Fruit fly (Drosophila melanogaster): ENCODE data around the gene Prosalpha6T.

Prosalpha6T gene

DNA sequence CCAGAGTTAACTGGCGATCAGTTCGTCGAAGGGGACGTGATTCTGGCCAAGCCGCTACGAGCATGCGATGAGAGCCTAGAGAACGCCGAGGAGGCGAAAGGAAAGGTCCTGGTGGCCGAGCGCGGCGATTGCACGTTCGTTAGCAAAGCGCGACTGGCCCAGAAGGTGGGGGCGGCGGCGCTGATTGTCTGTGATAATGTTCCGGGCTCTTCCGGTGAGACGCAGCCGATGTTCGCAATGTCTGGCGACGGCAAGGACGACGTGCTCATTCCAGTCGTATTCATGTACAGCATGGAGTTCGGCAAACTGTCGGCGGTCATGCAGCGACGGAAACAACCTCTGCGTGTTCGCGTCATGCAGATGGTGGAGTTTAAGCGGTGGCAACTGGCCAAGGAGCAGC is 36.0 kb upstream of the Prosalpha6T start:
- no peak for TF ChIP-seq Ets96B (tag; optimal IDR thresholded peaks at IDR 0.05)
- no peak for TF ChIP-seq CG6792 (GFP tag; optimal IDR thresholded peaks at IDR 0.05)
- no peak for TF ChIP-seq dac (GFP tag; optimal IDR thresholded peaks at IDR 0.05)
- TF ChIP-seq OdsH (GFP tag; optimal IDR thresholded peaks at IDR 0.05): no peak
- TF ChIP-seq acj6 (GFP tag; optimal IDR thresholded peaks at IDR 0.05): no peak
- no peak for TF ChIP-seq Smox (GFP tag; optimal IDR thresholded peaks at IDR 0.05)

DNA sequence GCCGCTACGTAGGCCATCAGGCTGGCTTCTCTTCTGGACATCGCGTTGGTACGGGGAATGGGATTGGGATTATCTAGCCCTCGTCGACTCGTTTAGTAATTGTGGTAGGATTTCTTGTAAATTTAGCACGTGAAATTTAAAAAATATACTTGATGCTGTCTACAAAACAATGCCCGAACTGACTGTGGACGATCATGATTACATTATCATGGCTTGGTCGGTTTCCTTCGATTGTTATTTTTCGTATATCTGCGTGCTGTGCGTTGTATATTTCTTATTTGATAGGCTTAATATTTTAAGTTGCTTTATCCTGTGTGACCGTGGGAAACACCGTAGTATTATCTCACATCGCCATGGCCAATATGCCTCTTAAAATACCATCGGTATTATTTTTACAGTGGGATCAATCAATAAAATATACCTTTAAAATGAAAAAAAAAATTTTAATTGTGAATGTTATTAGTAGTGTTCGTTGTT is 28.8 kb upstream of the Prosalpha6T start, which contains the start of gene CG16972:
CG16972 (minus strand) TSS at position 336 of the 477 bp plus-strand sequence.
- TF ChIP-seq CG1621 (tag; optimal IDR thresholded peaks at IDR 0.05) (peak; percentile 99), CG8119 (GFP tag; IDR thresholded peaks at IDR 0.05) (0 out of 3 replicates have a peak, but pooled peaks have one; percentile 15), achi (GFP tag; optimal IDR thresholded peaks at IDR 0.05) (no peak)

DNA sequence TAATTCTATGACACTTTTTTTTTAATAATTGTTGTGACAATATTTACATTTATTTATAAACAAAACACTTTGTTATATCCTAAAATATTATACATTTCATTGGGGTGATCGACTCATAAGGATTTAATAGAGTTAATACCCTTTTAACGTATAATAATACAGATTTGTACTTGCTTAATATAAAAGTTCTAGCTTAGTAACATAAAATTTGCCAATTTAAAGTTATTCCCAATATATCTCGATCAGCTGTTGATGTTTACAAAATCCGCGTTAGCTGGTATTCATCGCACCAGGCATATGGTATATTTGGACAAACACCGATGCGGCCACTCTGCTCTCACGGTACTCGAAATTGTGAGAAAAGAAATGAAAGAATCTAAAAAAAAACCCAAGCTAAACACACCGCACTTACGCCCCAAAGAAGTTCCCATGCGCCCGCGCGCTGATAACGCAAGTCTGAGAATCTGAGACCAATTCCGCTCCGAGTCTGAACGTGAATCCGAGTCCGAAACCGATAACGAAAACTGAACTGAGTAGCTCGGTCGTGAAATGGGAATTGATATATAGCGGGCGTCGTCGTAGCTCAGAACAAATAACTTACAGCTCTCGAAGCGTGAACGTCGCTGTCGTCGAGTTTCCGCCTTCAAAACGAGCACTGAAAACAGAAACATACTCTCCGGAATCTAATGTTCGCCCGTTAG is 28.3 kb upstream of the Prosalpha6T start, which contains the start of gene Pect:
Pect (plus strand) TSS at position 326 of the 701 bp plus-strand sequence.
- TF ChIP-seq vri (GFP tag; optimal IDR thresholded peaks at IDR 0.05) (no peak), CG32006 (GFP tag; optimal IDR thresholded peaks at IDR 0.05) (no peak), CG11902 (GFP tag; optimal IDR thresholded peaks at IDR 0.05) (no peak), esn (GFP tag; optimal IDR thresholded peaks at IDR 0.05) (peak; percentile 41), fkh (GFP tag; optimal IDR thresholded peaks at IDR 0.05) (peak; percentile 54), ss (GFP tag; optimal IDR thresholded peaks at IDR 0.05) (no peak), CG10631 (GFP tag; optimal IDR thresholded peaks at IDR 0.05) (no peak), CG8119 (GFP tag; IDR thresholded peaks at IDR 0.05) (no peak; the same call in 1 of the 3 replicates), eg (GFP tag; IDR thresholded peaks at IDR 0.05) (peak; percentile 37; the same call in 2 of the 3 replicates), CG3032 (tag; optimal IDR thresholded peaks at IDR 0.05) (peak; percentile 68), Eip75B (GFP tag; optimal IDR thresholded peaks at IDR 0.05) (no peak), Met (GFP tag; optimal IDR thresholded peaks at IDR 0.05) (no peak), CG3919 (GFP tag; optimal IDR thresholded peaks at IDR 0.05) (no peak), Sox102F (GFP tag; optimal IDR thresholded peaks at IDR 0.05) (no peak), lz (GFP tag; optimal IDR thresholded peaks at IDR 0.05) (peak; percentile 31), acj6 (GFP tag; optimal IDR thresholded peaks at IDR 0.05) (no peak), Gug (GFP tag; IDR thresholded peaks at IDR 0.05) (no peak), Hr39 (GFP tag; optimal IDR thresholded peaks at IDR 0.05) (no peak), svp (GFP tag) (peak; percentile 73), CG6854 (GFP tag; optimal IDR thresholded peaks at IDR 0.05) (peak; percentile 67), achi (GFP tag; optimal IDR thresholded peaks at IDR 0.05) (no peak), CG8319 (GFP tag; optimal IDR thresholded peaks at IDR 0.05) (no peak), fd85E (GFP tag; optimal IDR thresholded peaks at IDR 0.05) (no peak), CG34406 (GFP tag; optimal IDR thresholded peaks at IDR 0.05) (no peak), dac (GFP tag; optimal IDR thresholded peaks at IDR 0.05) (no peak), Sox15 (GFP tag; optimal IDR thresholded peaks at IDR 0.05) (peak; percentile 13), Eip78C (GFP tag) (peak; percentile 67), net (GFP tag; optimal IDR thresholded peaks at IDR 0.05) (no peak), CG31627 (GFP tag; optimal IDR thresholded peaks at IDR 0.05) (no peak), CG1621 (tag; optimal IDR thresholded peaks at IDR 0.05) (no peak), fd59A (GFP tag; optimal IDR thresholded peaks at IDR 0.05) (no peak), CG15336 (GFP tag; IDR thresholded peaks at IDR 0.05) (peak; percentile 44), CG8632 (GFP tag; optimal IDR thresholded peaks at IDR 0.05) (no peak), CG10669 (GFP tag; optimal IDR thresholded peaks at IDR 0.05) (no peak), CG6163 (GFP tag; IDR thresholded peaks at IDR 0.05) (peak; percentile 57; the same call in 2 of the 3 replicates), Ets96B (tag; optimal IDR thresholded peaks at IDR 0.05) (no peak), Blimp-1 (GFP tag; optimal IDR thresholded peaks at IDR 0.05) (no peak), CG11294 (GFP tag; IDR thresholded peaks at IDR 0.05) (no peak; the same call in 1 of the 2 replicates), Smox (GFP tag; optimal IDR thresholded peaks at IDR 0.05) (no peak)

Data from whole organism, prepupa.